Worm (Caenorhabditis elegans) whole organism, late embryonic: ENCODE measurements around the gene clec-238.

Experiments
- F13H6.1 ChIP-seq: sonication (generic microtip); optimal IDR thresholded peaks from 2 replicates; lab custom pipeline; 2016; ENCODE audit warnings: missing genetic modification characterization, missing compliant biosample characterization
- K09A11.1 ChIP-seq: sonication (generic microtip); optimal IDR thresholded peaks from 2 replicates; lab custom pipeline; 2017; ENCODE audit warnings: antibody characterized with exemption, mild to moderate bottlenecking, missing genetic modification characterization, missing compliant biosample characterization; ENCODE audit not compliant: insufficient read depth
- T23F11.4 ChIP-seq: fragments of 200-800 bp; sonication (Bioruptor generic); optimal IDR thresholded peaks from 2 replicates; lab custom pipeline; 2018; ENCODE audit warnings: mild to moderate bottlenecking, missing genetic modification characterization, missing compliant biosample characterization
- ama-1 ChIP-seq: fragments of 150-350 bp; optimal IDR thresholded peaks from 2 replicates; lab custom pipeline; 2014
- elt-2 ChIP-seq: sonication (generic microtip); optimal IDR thresholded peaks from 2 replicates; lab custom pipeline; 2016; ENCODE audit warnings: missing genetic modification reagents, missing genetic modification characterization, missing compliant biosample characterization
- fkh-10 ChIP-seq: fragments of 150-350 bp; optimal IDR thresholded peaks from 2 replicates; lab custom pipeline; 2014; ENCODE audit warnings: missing biosample characterization, missing genetic modification reagents, missing genetic modification characterization
- nhr-232 ChIP-seq: sonication (generic microtip); optimal IDR thresholded peaks from 2 replicates; lab custom pipeline; 2016; ENCODE audit warnings: missing genetic modification characterization, missing compliant biosample characterization
- pat-9 ChIP-seq: fragments of 200-800 bp; sonication (Bioruptor generic); optimal IDR thresholded peaks from 2 replicates; lab custom pipeline; 2018; ENCODE audit warnings: mild to moderate bottlenecking, missing genetic modification characterization, moderate library complexity, missing compliant biosample characterization
- ref-2 ChIP-seq: sonication (generic microtip); optimal IDR thresholded peaks from 2 replicates; lab custom pipeline; 2016; ENCODE audit warnings: missing genetic modification characterization, missing compliant biosample characterization
- rnt-1 ChIP-seq: sonication (generic microtip); optimal IDR thresholded peaks from 2 replicates; lab custom pipeline; 2016; ENCODE audit warnings: missing genetic modification characterization, missing compliant biosample characterization
- sox-4 ChIP-seq: sonication (generic microtip); optimal IDR thresholded peaks from 2 replicates; lab custom pipeline; 2017; ENCODE audit warnings: mild to moderate bottlenecking, missing genetic modification characterization, inconsistent platforms, missing compliant biosample characterization
- unc-42 ChIP-seq: sonication (generic microtip); optimal IDR thresholded peaks from 2 replicates; lab custom pipeline; 2016; ENCODE audit warnings: missing genotype, missing genetic modification characterization, missing compliant biosample characterization
- unc-55 ChIP-seq: sonication (generic microtip); optimal IDR thresholded peaks from 2 replicates; lab custom pipeline; 2017; ENCODE audit warnings: missing biosample characterization, missing genetic modification reagents, missing genetic modification characterization

ce11 chrV:16950036-16950435 is 1.6 kb upstream of the clec-238 start:
- TF ChIP-seq nhr-232 (no peak), ref-2 (tag; lab: Kevin White, UChicago) (no peak), elt-2 (tag; lab: Kevin White, UChicago) (no peak), sox-4 (tag; lab: Kevin White, UChicago) (no peak), ama-1 (lab: Kevin White, UChicago) (no peak), unc-55 (GFP tag; lab: Kevin White, UChicago) (no peak), unc-42 (tag; lab: Kevin White, UChicago) (no peak), rnt-1 (no peak), K09A11.1 (no peak), pat-9 (no peak), T23F11.4 (GFP tag; lab: Kevin White, UChicago) (no peak), fkh-10 (GFP tag; lab: Kevin White, UChicago) (no peak), F13H6.1 (tag; lab: Kevin White, UChicago) (no peak)
